Worm (Caenorhabditis elegans) whole organism, L3 larva: ENCODE data around the gene bath-3.
"Not testable (repeated sequence)": the region's sequence is repeated elsewhere in the genome, so short reads cannot be mapped to it uniquely, and the experiment has no call there.

ENCODE experiments used
- R02D3.7 ChIP-seq: fragments of 150-350 bp; optimal IDR thresholded peaks from 2 replicates; lab custom pipeline; 2014; ENCODE audit warnings: missing biosample characterization, missing genetic modification characterization
- ZK546.5 ChIP-seq: sonication (generic microtip); optimal IDR thresholded peaks from 2 replicates; lab custom pipeline; 2017; ENCODE audit warnings: missing biosample characterization, missing genetic modification characterization
- aly-2 ChIP-seq: fragments of 150-350 bp; optimal IDR thresholded peaks from 2 replicates; lab custom pipeline; 2014; ENCODE audit warnings: missing biosample characterization, missing genetic modification characterization
- ama-1 ChIP-seq: fragments of 150-350 bp; optimal IDR thresholded peaks from 2 replicates; lab custom pipeline; 2018
- ceh-28 ChIP-seq: fragments of 150-350 bp; optimal IDR thresholded peaks from 2 replicates; lab custom pipeline; 2014; ENCODE audit warnings: missing biosample characterization, missing genetic modification reagents, missing genetic modification characterization
- ceh-82 ChIP-seq: fragments of 150-350 bp; optimal IDR thresholded peaks from 2 replicates; lab custom pipeline; 2014; ENCODE audit warnings: missing biosample characterization, missing genetic modification characterization
- ceh-9 ChIP-seq: sonication (generic microtip); optimal IDR thresholded peaks from 2 replicates; lab custom pipeline; 2018; ENCODE audit warnings: missing biosample characterization, missing genetic modification characterization
- daf-12 ChIP-seq: fragments of 150-350 bp; optimal IDR thresholded peaks from 2 replicates; lab custom pipeline; 2014; ENCODE audit warnings: missing biosample characterization, missing genetic modification reagents, missing genetic modification characterization
- egl-27 ChIP-seq: sonication (generic microtip); optimal IDR thresholded peaks from 4 replicates; lab custom pipeline; 2017; ENCODE audit warnings: missing biosample characterization, missing genetic modification reagents, missing genetic modification characterization
- elt-1 ChIP-seq: fragments of 150-350 bp; optimal IDR thresholded peaks from 2 replicates; lab custom pipeline; 2014; ENCODE audit warnings: missing biosample characterization, missing genetic modification characterization
- elt-3 ChIP-seq, 3 experiments: fragments of 150-350 bp in 1 of 3; sonication (generic microtip) in 2 of 3; optimal IDR thresholded peaks; 2 replicates in 2 of 3; 4 replicates in 1 of 3; lab custom pipeline; 2014 to 2017; ENCODE audit warnings: missing biosample characterization in 3 of 3, missing genetic modification characterization in 3 of 3
- eor-1 ChIP-seq, 2 experiments: fragments of 150-350 bp; optimal IDR thresholded peaks; 2 replicates each; lab custom pipeline; 2014 to 2018; ENCODE audit warnings: missing biosample characterization in 2 of 2, missing genetic modification characterization in 2 of 2
- fkh-10 ChIP-seq: sonication (generic microtip); optimal IDR thresholded peaks from 2 replicates; lab custom pipeline; 2017; ENCODE audit warnings: missing biosample characterization, missing genetic modification reagents, missing genetic modification characterization
- fkh-2 ChIP-seq: fragments of 150-350 bp; optimal IDR thresholded peaks from 2 replicates; lab custom pipeline; 2014; ENCODE audit warnings: missing biosample characterization, missing genetic modification reagents, missing genetic modification characterization
- fos-1 ChIP-seq: fragments of 150-350 bp; optimal IDR thresholded peaks from 2 replicates; lab custom pipeline; 2014; ENCODE audit warnings: missing biosample characterization, missing genetic modification characterization
- jun-1 ChIP-seq: fragments of 150-350 bp; optimal IDR thresholded peaks from 2 replicates; lab custom pipeline; 2014; ENCODE audit warnings: missing biosample characterization, missing genetic modification reagents, missing genetic modification characterization
- lin-39 ChIP-seq: fragments of 150-350 bp; optimal IDR thresholded peaks from 2 replicates; lab custom pipeline; 2018; ENCODE audit warnings: missing biosample characterization, missing genetic modification reagents, missing genetic modification characterization
- lsy-12 ChIP-seq: sonication (generic microtip); optimal IDR thresholded peaks from 2 replicates; lab custom pipeline; 2016; ENCODE audit warnings: mild to moderate bottlenecking, missing genetic modification characterization, missing compliant biosample characterization
- mdl-1 ChIP-seq: fragments of 150-350 bp; optimal IDR thresholded peaks from 2 replicates; lab custom pipeline; 2014; ENCODE audit warnings: missing biosample characterization, missing genetic modification characterization
- mml-1 ChIP-seq: fragments of 150-350 bp; sonication (generic microtip); optimal IDR thresholded peaks from 3 replicates; lab custom pipeline; 2014; ENCODE audit warnings: missing biosample characterization, missing genetic modification characterization
- nfya-1 ChIP-seq: sonication (generic microtip); optimal IDR thresholded peaks from 2 replicates; lab custom pipeline; 2017; ENCODE audit warnings: missing genetic modification characterization, mild to moderate bottlenecking, missing compliant biosample characterization, antibody characterized with exemption, moderate library complexity; ENCODE audit not compliant: insufficient read depth
- nhr-12 ChIP-seq: fragments of 150-350 bp; optimal IDR thresholded peaks from 2 replicates; lab custom pipeline; 2014; ENCODE audit warnings: missing biosample characterization, missing genetic modification characterization
- nhr-23 ChIP-seq: fragments of 150-350 bp; optimal IDR thresholded peaks from 2 replicates; lab custom pipeline; 2014; ENCODE audit warnings: missing biosample characterization, missing genetic modification reagents, missing genetic modification characterization
- nhr-237 ChIP-seq: fragments of 150-350 bp; optimal IDR thresholded peaks from 2 replicates; lab custom pipeline; 2014; ENCODE audit warnings: missing biosample characterization, missing genetic modification characterization
- nhr-25 ChIP-seq: sonication (generic microtip); optimal IDR thresholded peaks from 2 replicates; lab custom pipeline; 2017; ENCODE audit warnings: missing biosample characterization, missing genetic modification characterization
- nhr-67 ChIP-seq: fragments of 150-350 bp; optimal IDR thresholded peaks from 2 replicates; lab custom pipeline; 2014; ENCODE audit warnings: missing biosample characterization, missing genetic modification characterization
- nhr-76 ChIP-seq: fragments of 150-350 bp; sonication (generic microtip); optimal IDR thresholded peaks from 5 replicates; lab custom pipeline; 2014; ENCODE audit warnings: missing biosample characterization, missing genetic modification characterization
- pqm-1 ChIP-seq: fragments of 150-350 bp; optimal IDR thresholded peaks from 2 replicates; lab custom pipeline; 2017; ENCODE audit warnings: missing biosample characterization, missing genetic modification characterization, inconsistent platforms
- skn-1 ChIP-seq: fragments of 150-350 bp; optimal IDR thresholded peaks from 2 replicates; lab custom pipeline; 2014; ENCODE audit warnings: missing biosample characterization, missing genetic modification characterization
- snpc-4 ChIP-seq: fragments of 150-350 bp; optimal IDR thresholded peaks from 2 replicates; lab custom pipeline; 2014; ENCODE audit warnings: missing biosample characterization, missing genetic modification characterization
- unc-39 ChIP-seq: sonication (generic microtip); optimal IDR thresholded peaks from 4 replicates; lab custom pipeline; 2017; ENCODE audit warnings: missing biosample characterization, missing genetic modification characterization
- zag-1 ChIP-seq: fragments of 150-350 bp; optimal IDR thresholded peaks from 2 replicates; lab custom pipeline; 2014; ENCODE audit warnings: missing biosample characterization, missing genetic modification characterization
- ztf-11 ChIP-seq: fragments of 150-350 bp; optimal IDR thresholded peaks from 2 replicates; lab custom pipeline; 2014; ENCODE audit warnings: missing biosample characterization, missing genetic modification characterization
- ztf-4 ChIP-seq: fragments of 150-350 bp; optimal IDR thresholded peaks from 2 replicates; lab custom pipeline; 2014; ENCODE audit warnings: missing biosample characterization, missing genetic modification characterization

bath-3 gene

DNA sequence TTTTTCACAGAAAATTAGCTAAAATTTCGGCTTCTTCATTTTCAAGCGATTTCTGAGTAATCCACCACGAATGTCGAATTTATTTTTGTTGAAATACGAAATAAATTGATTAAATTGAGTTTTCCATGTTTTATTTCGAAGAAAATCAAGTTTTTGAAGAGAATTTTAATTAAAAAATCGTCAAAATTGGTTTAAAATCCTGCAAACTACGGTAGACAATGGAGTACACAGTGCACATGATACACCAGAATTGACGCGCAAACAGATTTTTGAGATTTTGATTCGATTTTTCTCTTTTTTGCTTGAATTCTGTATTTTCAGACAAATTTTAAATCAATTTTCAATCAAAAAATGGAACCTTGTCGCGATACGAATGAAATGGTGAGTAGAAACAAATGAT is 3.0 kb upstream of the bath-3 start, which contains the start of gene F59H6.14:
F59H6.14 (plus strand) TSS at position 301 of the 400 bp plus-strand sequence.
- no peak for TF ChIP-seq elt-1 (tag; lab: Kevin White, UChicago)
- no peak for TF ChIP-seq daf-12 (tag; lab: Kevin White, UChicago)
- TF ChIP-seq ceh-9 (tag; lab: Kevin White, UChicago): no peak
- TF ChIP-seq egl-27: no peak
- no peak for TF ChIP-seq ztf-11 (tag; lab: Kevin White, UChicago)
- TF ChIP-seq nhr-237 (tag; lab: Kevin White, UChicago): no peak
- TF ChIP-seq R02D3.7 (tag; lab: Kevin White, UChicago): no peak
- no peak for TF ChIP-seq nfya-1 (tag; lab: Kevin White, UChicago)
- TF ChIP-seq ztf-4 (tag; lab: Kevin White, UChicago): no peak
- TF ChIP-seq ZK546.5 (tag; lab: Kevin White, UChicago): no peak
- TF ChIP-seq nhr-23 (tag; lab: Kevin White, UChicago): no peak
- no peak for TF ChIP-seq ceh-82 (tag; lab: Kevin White, UChicago)
- no peak for TF ChIP-seq zag-1 (tag; lab: Kevin White, UChicago)
- no peak for TF ChIP-seq aly-2 (tag; lab: Kevin White, UChicago)
- TF ChIP-seq mdl-1: no peak
- TF ChIP-seq nhr-76 (tag; lab: Kevin White, UChicago): no peak

DNA sequence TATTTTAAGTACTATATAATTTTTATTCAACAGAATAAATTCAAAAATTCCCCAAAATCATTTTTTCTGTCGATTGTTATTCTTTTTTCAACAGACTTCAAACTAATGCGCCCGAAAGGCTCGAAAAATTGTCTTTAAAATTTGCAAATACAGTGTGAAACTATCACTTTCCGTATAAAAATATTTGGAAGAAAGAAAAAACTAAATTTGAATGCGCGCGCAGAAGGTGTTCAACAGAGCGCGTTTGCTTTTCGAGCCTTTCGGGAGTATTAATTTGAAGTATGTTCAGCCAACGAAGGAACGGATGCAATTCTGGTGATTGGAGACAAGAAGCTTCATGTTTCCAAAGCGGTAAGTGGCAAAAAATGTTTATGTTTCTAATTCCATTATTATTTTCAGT is 2.0 kb upstream of the bath-3 start, which contains the start of gene btb-4:
btb-4 (plus strand) TSS at position 35 of the 400 bp plus-strand sequence.
- TF ChIP-seq lsy-12 (tag; lab: Kevin White, UChicago); fkh-2; ama-1 (lab: Kevin White, UChicago): not testable (repeated sequence)

DNA sequence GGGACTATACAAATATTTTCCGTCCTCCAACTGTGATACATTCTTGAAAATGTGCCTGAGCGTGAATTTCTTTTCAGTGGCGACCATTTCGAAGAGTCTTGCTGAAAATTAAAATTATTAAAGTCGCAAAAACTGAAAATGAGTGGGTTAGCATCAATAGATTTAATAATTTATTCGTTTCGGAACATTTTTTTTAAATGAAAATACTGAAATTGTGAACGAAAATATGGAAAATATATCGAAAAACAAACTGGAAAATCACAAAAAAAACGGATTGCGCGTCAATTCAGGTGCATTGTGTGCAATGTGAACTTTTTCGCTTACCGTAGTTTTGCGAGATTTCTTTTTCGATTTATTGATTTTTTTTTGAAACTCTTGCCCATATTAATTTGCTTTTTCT is 1.6 kb upstream of the bath-3 start, which contains the start of gene bath-5:
bath-5 (minus strand) TSS at position 101 of the 400 bp plus-strand sequence.
- no peak for TF ChIP-seq fos-1
- no peak for TF ChIP-seq ceh-9 (tag; lab: Kevin White, UChicago)
- no peak for TF ChIP-seq egl-27
- TF ChIP-seq jun-1 (tag; lab: Kevin White, UChicago): no peak
- TF ChIP-seq zag-1 (tag; lab: Kevin White, UChicago): no peak

DNA sequence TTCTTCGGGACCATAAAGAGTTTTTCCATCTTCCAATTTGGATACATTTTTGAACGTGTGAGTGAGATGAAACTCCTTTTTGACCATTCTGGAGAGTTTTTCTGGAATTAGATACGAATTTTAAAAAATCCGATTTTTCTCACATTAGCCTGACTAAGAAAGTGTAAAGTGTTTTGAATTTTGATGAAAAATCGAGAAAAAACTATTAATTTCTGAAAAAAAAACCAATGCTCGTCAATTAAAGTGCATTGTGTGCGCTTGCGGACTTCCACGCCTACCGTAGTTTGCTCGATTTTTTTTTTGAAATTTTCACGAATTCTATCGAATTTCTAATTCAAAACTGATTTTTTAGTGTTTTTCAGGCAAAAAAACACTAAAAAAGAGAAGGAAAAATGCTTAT is 1.6 kb downstream of the bath-3 start, which contains the start of gene bath-1:
bath-1 (minus strand) TSS at position 101 of the 400 bp plus-strand sequence.
- TF ChIP-seq lsy-12 (tag; lab: Kevin White, UChicago): no peak
- TF ChIP-seq unc-39 (tag; lab: Kevin White, UChicago): no peak
- TF ChIP-seq nhr-237 (tag; lab: Kevin White, UChicago): no peak
- TF ChIP-seq ceh-28 (tag; lab: Kevin White, UChicago): no peak
- no peak for TF ChIP-seq ama-1 (lab: Kevin White, UChicago)
- TF ChIP-seq nhr-12 (tag; lab: Kevin White, UChicago): no peak
- TF ChIP-seq fkh-10 (GFP tag; lab: Kevin White, UChicago): no peak
- no peak for TF ChIP-seq eor-1 (tag; optimal IDR thresholded peaks at IDR 0.05; lab: Kevin White, UChicago)
- TF ChIP-seq elt-3 (tag; optimal IDR thresholded peaks at IDR 0.05; lab: Kevin White, UChicago): no peak
- TF ChIP-seq aly-2 (tag; lab: Kevin White, UChicago): no peak
- TF ChIP-seq mml-1 (tag; lab: Kevin White, UChicago): no peak
- no peak for TF ChIP-seq snpc-4 (tag; lab: Kevin White, UChicago)
- TF ChIP-seq nhr-23 (tag; lab: Kevin White, UChicago): no peak
- TF ChIP-seq pqm-1 (tag; lab: Kevin White, UChicago): no peak
- no peak for TF ChIP-seq nhr-67
- TF ChIP-seq mdl-1: no peak
- TF ChIP-seq skn-1 (tag; lab: Kevin White, UChicago): no peak
- TF ChIP-seq fos-1: no peak
- no peak for TF ChIP-seq zag-1 (tag; lab: Kevin White, UChicago)

DNA sequence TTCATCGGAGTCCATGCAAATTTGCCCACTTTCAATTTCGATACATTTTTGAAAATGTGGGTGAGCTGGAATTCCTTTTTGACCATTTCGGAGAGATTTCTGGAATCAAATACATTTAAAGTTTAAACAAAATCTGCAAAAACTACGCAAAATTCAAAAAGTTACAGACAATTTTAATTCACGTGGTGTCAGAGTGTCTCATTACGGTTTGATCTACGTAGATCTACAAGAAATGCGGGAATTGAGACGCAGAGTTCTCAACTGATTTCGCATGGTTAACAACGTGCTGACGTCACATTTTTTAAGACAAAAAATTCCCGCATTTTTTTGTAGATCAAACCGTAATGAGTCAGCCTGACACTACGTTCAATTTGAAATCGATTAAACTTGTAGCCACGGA is 3.7 kb downstream of the bath-3 start, which contains the start of gene bath-21:
bath-21 (minus strand) TSS at position 101 of the 400 bp plus-strand sequence.
- no peak for TF ChIP-seq lin-39 (tag; lab: Kevin White, UChicago)
- TF ChIP-seq egl-27: no peak
- TF ChIP-seq mdl-1: no peak
- no peak for TF ChIP-seq nhr-25 (tag; lab: Kevin White, UChicago)
- no peak for TF ChIP-seq nhr-67
- TF ChIP-seq eor-1 (tag; optimal IDR thresholded peaks at IDR 0.05; lab: Kevin White, UChicago): no peak
- TF ChIP-seq, all 47 proteins: peak for 0
